Worm (Caenorhabditis elegans) whole organism, L4 larva: ENCODE results near the gene madf-4.

ENCODE experiments used
- F10B5.3 ChIP-seq: sonication (generic microtip); optimal IDR thresholded peaks from 2 replicates; lab custom pipeline; 2016; ENCODE audit warnings: mild to moderate bottlenecking, missing genetic modification characterization, missing compliant biosample characterization
- F49E8.2 ChIP-seq: sonication (generic microtip); optimal IDR thresholded peaks from 2 replicates; lab custom pipeline; 2016; ENCODE audit warnings: missing compliant biosample characterization, mild to moderate bottlenecking, missing genetic modification characterization, borderline replicate concordance
- T26A8.4 ChIP-seq: fragments of 200-800 bp; sonication (Bioruptor generic); IDR thresholded peaks from 2 replicates; pipeline ENCODE4 v1.3.6; 2022; ENCODE audit warnings: missing genetic modification characterization, missing compliant biosample characterization
- Y5F2A.4 ChIP-seq: fragments of 200-800 bp; sonication (Bioruptor generic); optimal IDR thresholded peaks from 2 replicates; lab custom pipeline; 2018; ENCODE audit warnings: mild to moderate bottlenecking, missing genetic modification characterization, missing compliant biosample characterization
- Y75B8A.6 ChIP-seq: fragments of 200-800 bp; sonication (Bioruptor generic); IDR thresholded peaks from 2 replicates; pipeline ENCODE4 v1.3.6; 2022; ENCODE audit warnings: missing genetic modification reagents, missing genetic modification characterization, missing compliant biosample characterization
- ZK546.5 ChIP-seq, 2 experiments: sonication (generic microtip); optimal IDR thresholded peaks; 2 replicates each; lab custom pipeline; 2017; ENCODE audit warnings: missing biosample characterization in 2 of 2, missing genetic modification characterization in 2 of 2
- aha-1 ChIP-seq: fragments of 150-350 bp; peaks from one replicate; lab custom pipeline; 2014; ENCODE audit warnings: missing biosample characterization, missing genetic modification characterization
- aly-2 ChIP-seq: sonication (generic microtip); optimal IDR thresholded peaks from 2 replicates; lab custom pipeline; 2018; ENCODE audit warnings: missing biosample characterization, missing genetic modification characterization
- ama-1 ChIP-seq: fragments of 150-350 bp; optimal IDR thresholded peaks from 2 replicates; lab custom pipeline; 2014; ENCODE audit warnings: inconsistent platforms, mixed read lengths
- arid-1 ChIP-seq: fragments of 200-800 bp; sonication (Bioruptor generic); conservative IDR thresholded peaks from 2 replicates; pipeline ENCODE4 v1.3.6; 2022; ENCODE audit warnings: missing genetic modification reagents, missing genetic modification characterization, missing compliant biosample characterization
- attf-4 ChIP-seq: sonication (generic microtip); optimal IDR thresholded peaks from 3 replicates; lab custom pipeline; 2017; ENCODE audit warnings: missing biosample characterization, missing genetic modification characterization
- ceh-28 ChIP-seq: fragments of 150-350 bp; optimal IDR thresholded peaks from 2 replicates; lab custom pipeline; 2014; ENCODE audit warnings: missing biosample characterization, missing genetic modification reagents, missing genetic modification characterization
- ceh-32 ChIP-seq: sonication (generic microtip); optimal IDR thresholded peaks from 2 replicates; lab custom pipeline; 2016; ENCODE audit warnings: mild to moderate bottlenecking, missing genetic modification characterization, missing compliant biosample characterization; ENCODE audit not compliant: poor library complexity
- ctbp-1 ChIP-seq: fragments of 200-800 bp; sonication (Bioruptor generic); IDR thresholded peaks from 2 replicates; pipeline ENCODE4 v1.3.6; 2022; ENCODE audit warnings: missing genetic modification reagents, missing genetic modification characterization, missing compliant biosample characterization
- daf-12 ChIP-seq: fragments of 150-350 bp; optimal IDR thresholded peaks from 2 replicates; lab custom pipeline; 2014; ENCODE audit warnings: missing biosample characterization, missing genetic modification reagents, missing genetic modification characterization
- daf-19 ChIP-seq: fragments of 200-800 bp; sonication (Bioruptor generic); conservative IDR thresholded peaks from 2 replicates; pipeline ENCODE4 v1.3.6; 2022; ENCODE audit warnings: missing genetic modification characterization, missing compliant biosample characterization
- dmd-8 ChIP-seq: fragments of 200-800 bp; sonication (Bioruptor generic); IDR thresholded peaks from 2 replicates; pipeline ENCODE4 v1.3.6; 2022; ENCODE audit warnings: missing genetic modification characterization, missing compliant biosample characterization
- dpl-1 ChIP-seq: fragments of 150-350 bp; optimal IDR thresholded peaks from 2 replicates; lab custom pipeline; 2014; ENCODE audit warnings: missing biosample characterization, missing genetic modification reagents, missing genetic modification characterization
- egl-43 ChIP-seq: fragments of 200-800 bp; sonication (Bioruptor generic); IDR thresholded peaks from 2 replicates; pipeline ENCODE4 v1.3.6; 2022; ENCODE audit warnings: missing genetic modification reagents, missing genetic modification characterization, missing compliant biosample characterization
- fkh-10 ChIP-seq: fragments of 150-350 bp; optimal IDR thresholded peaks from 2 replicates; lab custom pipeline; 2014; ENCODE audit warnings: missing biosample characterization, missing genetic modification reagents, missing genetic modification characterization
- fos-1 ChIP-seq: fragments of 150-350 bp; optimal IDR thresholded peaks from 2 replicates; lab custom pipeline; 2014; ENCODE audit warnings: missing biosample characterization, missing genetic modification characterization
- hif-1 ChIP-seq, 2 experiments: sonication (generic microtip); optimal IDR thresholded peaks; 2 replicates each; lab custom pipeline; 2016 to 2017; ENCODE audit warnings: missing compliant biosample characterization in 2 of 2, missing genetic modification characterization in 2 of 2, missing genetic modification reagents in 2 of 2, missing genotype in 2 of 2, mild to moderate bottlenecking in 1 of 2
- hlh-11 ChIP-seq: fragments of 200-800 bp; sonication (Bioruptor generic); optimal IDR thresholded peaks from 2 replicates; lab custom pipeline; 2018; ENCODE audit warnings: mild to moderate bottlenecking, missing genetic modification characterization, missing compliant biosample characterization
- hmg-1.1 ChIP-seq: fragments of 200-800 bp; sonication (Bioruptor generic); IDR thresholded peaks from 2 replicates; pipeline ENCODE4 v1.3.6; 2022; ENCODE audit warnings: missing genetic modification reagents, missing genetic modification characterization, missing compliant biosample characterization
- jun-1 ChIP-seq: fragments of 150-350 bp; optimal IDR thresholded peaks from 2 replicates; lab custom pipeline; 2014; ENCODE audit warnings: missing biosample characterization, missing genetic modification reagents, missing genetic modification characterization
- lim-7 ChIP-seq: fragments of 200-800 bp; sonication (Bioruptor generic); IDR thresholded peaks from 2 replicates; pipeline ENCODE4 v1.3.6; 2022; ENCODE audit warnings: missing genetic modification characterization, missing compliant biosample characterization
- lin-1 ChIP-seq: fragments of 200-800 bp; sonication (Bioruptor generic); IDR thresholded peaks from 2 replicates; pipeline ENCODE4 v1.3.6; 2022; ENCODE audit warnings: missing genetic modification reagents, missing genetic modification characterization, missing compliant biosample characterization
- lin-15B ChIP-seq: fragments of 150-350 bp; sonication (generic microtip); optimal IDR thresholded peaks from 3 replicates; lab custom pipeline; 2014; ENCODE audit warnings: missing biosample characterization, missing genetic modification characterization
- lin-29 ChIP-seq: fragments of 200-800 bp; sonication (Bioruptor generic); IDR thresholded peaks from 2 replicates; pipeline ENCODE4 v1.3.6; 2022; ENCODE audit warnings: missing genetic modification reagents, missing genetic modification characterization, missing compliant biosample characterization
- lin-39 ChIP-seq: fragments of 150-350 bp; optimal IDR thresholded peaks from 2 replicates; lab custom pipeline; 2014; ENCODE audit warnings: missing biosample characterization, missing genetic modification reagents, missing genetic modification characterization
- lir-3 ChIP-seq: sonication (generic microtip); optimal IDR thresholded peaks from 2 replicates; lab custom pipeline; 2016; ENCODE audit warnings: mild to moderate bottlenecking, missing genetic modification characterization, missing compliant biosample characterization
- lsy-2 ChIP-seq, 2 experiments: fragments of 150-350 bp in 1 of 2; sonication (generic microtip) in 1 of 2; optimal IDR thresholded peaks; 2 replicates each; lab custom pipeline; 2014 to 2017; ENCODE audit warnings: missing biosample characterization in 2 of 2, missing genetic modification characterization in 2 of 2
- madf-5 ChIP-seq, 2 experiments: fragments of 200-800 bp; sonication (Bioruptor generic); IDR thresholded peaks; 2 replicates each; pipeline ENCODE4 v1.3.6; 2022; ENCODE audit warnings: missing compliant biosample characterization in 2 of 2, missing genetic modification characterization in 2 of 2
- mxl-3 ChIP-seq: fragments of 200-800 bp; sonication (Bioruptor generic); optimal IDR thresholded peaks from 2 replicates; lab custom pipeline; 2018; ENCODE audit warnings: mild to moderate bottlenecking, missing genetic modification characterization, missing compliant biosample characterization
- nhr-102 ChIP-seq: sonication (generic microtip); optimal IDR thresholded peaks from 2 replicates; lab custom pipeline; 2016; ENCODE audit warnings: mild to moderate bottlenecking, missing genetic modification characterization, moderate library complexity, missing compliant biosample characterization
- nhr-111 ChIP-seq: fragments of 200-800 bp; sonication (Bioruptor generic); optimal IDR thresholded peaks from 2 replicates; lab custom pipeline; 2018; ENCODE audit warnings: mild to moderate bottlenecking, missing genetic modification characterization, missing compliant biosample characterization
- nhr-25 ChIP-seq: sonication (generic microtip); optimal IDR thresholded peaks from 2 replicates; lab custom pipeline; 2017; ENCODE audit warnings: missing genetic modification characterization, mild to moderate bottlenecking, missing compliant biosample characterization, antibody characterized with exemption, moderate library complexity, borderline replicate concordance; ENCODE audit not compliant: insufficient read depth
- nhr-28 ChIP-seq: fragments of 150-350 bp; optimal IDR thresholded peaks from 2 replicates; lab custom pipeline; 2014; ENCODE audit warnings: missing biosample characterization, missing genetic modification characterization
- nhr-6 ChIP-seq: fragments of 150-350 bp; optimal IDR thresholded peaks from 2 replicates; lab custom pipeline; 2014; ENCODE audit warnings: missing biosample characterization, missing genetic modification characterization
- pqm-1 ChIP-seq: sonication (generic microtip); optimal IDR thresholded peaks from 2 replicates; lab custom pipeline; 2017; ENCODE audit warnings: missing biosample characterization, missing genetic modification characterization
- rbr-2 ChIP-seq: sonication (generic microtip); optimal IDR thresholded peaks from 2 replicates; lab custom pipeline; 2016; ENCODE audit warnings: missing genotype, missing genetic modification characterization, missing compliant biosample characterization
- set-16 ChIP-seq: fragments of 200-800 bp; sonication (Bioruptor generic); IDR thresholded peaks from 2 replicates; pipeline ENCODE4 v1.3.6; 2022; ENCODE audit warnings: missing genetic modification reagents, missing genetic modification characterization, missing compliant biosample characterization
- spr-3 ChIP-seq: fragments of 200-800 bp; sonication (Bioruptor generic); optimal IDR thresholded peaks from 2 replicates; lab custom pipeline; 2018; ENCODE audit warnings: mild to moderate bottlenecking, missing genetic modification characterization, missing compliant biosample characterization
- tag-97 ChIP-seq: fragments of 200-800 bp; sonication (Bioruptor generic); IDR thresholded peaks from 2 replicates; pipeline ENCODE4 v1.3.6; 2022; ENCODE audit warnings: missing genetic modification characterization, missing compliant biosample characterization
- unc-39 ChIP-seq: sonication (generic microtip); optimal IDR thresholded peaks from 2 replicates; lab custom pipeline; 2017; ENCODE audit warnings: missing biosample characterization, missing genetic modification characterization
- unc-62 ChIP-seq, 3 experiments: fragments of 150-350 bp in 1 of 3; sonication (generic microtip); optimal IDR thresholded peaks in 2 of 3; peaks in 1 of 3; 1 replicate in 1 of 3; 2 replicates in 2 of 3; lab custom pipeline; 2014 to 2017; ENCODE audit warnings: missing biosample characterization in 3 of 3, missing genetic modification characterization in 3 of 3, missing genetic modification reagents in 3 of 3, missing genotype in 1 of 3
- vab-7 ChIP-seq: fragments of 200-800 bp; sonication (Bioruptor generic); IDR thresholded peaks from 2 replicates; pipeline ENCODE4 v1.3.6; 2022; ENCODE audit warnings: missing genetic modification reagents, missing genetic modification characterization, missing compliant biosample characterization
- zag-1 ChIP-seq: fragments of 150-350 bp; optimal IDR thresholded peaks from 2 replicates; lab custom pipeline; 2014; ENCODE audit warnings: missing biosample characterization, missing genetic modification characterization
- zfp-2 ChIP-seq: sonication (generic microtip); optimal IDR thresholded peaks from 2 replicates; lab custom pipeline; 2016; ENCODE audit warnings: mild to moderate bottlenecking, missing genetic modification characterization, missing compliant biosample characterization
- zip-11 ChIP-seq: fragments of 200-800 bp; sonication (Bioruptor generic); IDR thresholded peaks from 2 replicates; pipeline ENCODE4 v1.3.6; 2022; ENCODE audit warnings: missing genetic modification characterization, missing compliant biosample characterization

The madf-4 gene

ce11 chrV:9974264-9974663 is 12.0 kb upstream of the madf-4 start:
- TF ChIP-seq lim-7 (GFP tag; lab: Robert Waterston, UW) (no peak), lin-29 (GFP tag; lab: Robert Waterston, UW) (no peak), nhr-6 (tag; lab: Kevin White, UChicago) (no peak), unc-62 (GFP tag; optimal IDR thresholded peaks at IDR 0.05 in 1 of 2; lab: Kevin White, UChicago) (peak in 1 of 2 experiments; percentile 91), unc-62 (tag; optimal IDR thresholded peaks at IDR 0.05; lab: Kevin White, UChicago) (no peak), hif-1 (tag; optimal IDR thresholded peaks at IDR 0.05; lab: Kevin White, UChicago) (no peak), F49E8.2 (tag; lab: Kevin White, UChicago) (no peak), ama-1 (lab: Kevin White, UChicago) (no peak), fos-1 (tag; lab: Kevin White, UChicago) (no peak), pqm-1 (tag; lab: Kevin White, UChicago) (no peak), F10B5.3 (tag; lab: Kevin White, UChicago) (no peak), arid-1 (GFP tag; lab: Robert Waterston, UW) (no peak), fkh-10 (GFP tag; lab: Kevin White, UChicago) (peak; percentile 87), Y75B8A.6 (GFP tag; lab: Robert Waterston, UW) (no peak), aly-2 (no peak), zag-1 (no peak), Y5F2A.4 (GFP tag; lab: Kevin White, UChicago) (no peak), dmd-8 (GFP tag; lab: Robert Waterston, UW) (no peak), rbr-2 (tag; lab: Kevin White, UChicago) (peak; percentile 25), egl-43 (GFP tag; lab: Robert Waterston, UW) (no peak), jun-1 (tag; lab: Kevin White, UChicago) (no peak), unc-39 (tag; lab: Kevin White, UChicago) (no peak), nhr-102 (no peak), vab-7 (GFP tag; lab: Robert Waterston, UW) (no peak), lir-3 (tag; lab: Kevin White, UChicago) (no peak), hlh-11 (tag; lab: Kevin White, UChicago) (no peak), daf-19 (GFP tag; lab: Robert Waterston, UW) (no peak), zip-11 (GFP tag; lab: Robert Waterston, UW) (no peak), aha-1 (tag; lab: Kevin White, UChicago) (no peak), ctbp-1 (GFP tag; lab: Robert Waterston, UW) (0 out of 2 replicates have a peak, but pooled peaks have one; percentile 37), lin-15B (no peak), zfp-2 (tag; lab: Kevin White, UChicago) (no peak), lin-39 (tag; lab: Kevin White, UChicago) (no peak), hmg-1.1 (GFP tag; lab: Robert Waterston, UW) (0 out of 2 replicates have a peak, but pooled peaks have one; percentile 26), lsy-2 (tag; optimal IDR thresholded peaks at IDR 0.05; lab: Kevin White, UChicago) (peak in 1 of 2 experiments; percentile 30), ZK546.5 (tag; optimal IDR thresholded peaks at IDR 0.05; lab: Kevin White, UChicago) (no peak), daf-12 (tag; lab: Kevin White, UChicago) (no peak), set-16 (GFP tag; lab: Robert Waterston, UW) (0 out of 2 replicates have a peak, but pooled peaks have one; percentile 6), mxl-3 (no peak), madf-5 (GFP tag; IDR thresholded peaks at IDR 0.05; lab: Robert Waterston, UW) (no peak), nhr-28 (tag; lab: Kevin White, UChicago) (no peak)

ce11 chrV:9970119-9970518 is 7.8 kb upstream of the madf-4 start:
- TF ChIP-seq tag-97 (GFP tag; lab: Robert Waterston, UW) (0 out of 2 replicates have a peak, but pooled peaks have one; percentile 41), T26A8.4 (GFP tag; lab: Robert Waterston, UW) (peak; percentile 92), attf-4 (no peak), hlh-11 (tag; lab: Kevin White, UChicago) (peak; percentile 69), nhr-111 (GFP tag; lab: Kevin White, UChicago) (peak; percentile 94), zfp-2 (tag; lab: Kevin White, UChicago) (peak; percentile 47), spr-3 (GFP tag; lab: Kevin White, UChicago) (peak; percentile 87), lin-15B (no peak), ceh-28 (tag; lab: Kevin White, UChicago) (no peak), dpl-1 (GFP tag; lab: Kevin White, UChicago) (peak; percentile 27), ceh-32 (tag; lab: Kevin White, UChicago) (peak; percentile 13), unc-62 (GFP tag; optimal IDR thresholded peaks at IDR 0.05 in 1 of 2; lab: Kevin White, UChicago) (no peak), unc-62 (tag; optimal IDR thresholded peaks at IDR 0.05; lab: Kevin White, UChicago) (no peak), zip-11 (GFP tag; lab: Robert Waterston, UW) (peak; percentile 91), lin-1 (GFP tag; lab: Robert Waterston, UW) (peak; percentile 94), nhr-25 (no peak)
